Fruit fly (Drosophila melanogaster) whole organism, embryonic: ENCODE measurements around the gene w.

Experiments
- Atf-2 ChIP-seq: fragments of 200-800 bp; sonication (Bioruptor generic); optimal IDR thresholded peaks from 2 replicates; lab custom pipeline; 2016; ENCODE audit warnings: missing biosample characterization, missing genetic modification characterization
- Blimp-1 ChIP-seq: fragments of 200-800 bp; sonication (Bioruptor generic); optimal IDR thresholded peaks from 3 replicates; lab custom pipeline; 2018; ENCODE audit warnings: missing biosample characterization, missing genetic modification characterization, mild to moderate bottlenecking, moderate library complexity, missing genetic modification reagents
- BtbVII ChIP-seq: fragments of 200-800 bp; sonication (Bioruptor generic); optimal IDR thresholded peaks from 3 replicates; lab custom pipeline; 2017; ENCODE audit warnings: missing biosample characterization, mild to moderate bottlenecking, missing genetic modification characterization
- Bteb2 ChIP-seq: fragments of 200-800 bp; sonication (Bioruptor generic); optimal IDR thresholded peaks from 2 replicates; lab custom pipeline; 2016; ENCODE audit warnings: missing biosample characterization, missing genetic modification characterization
- CG10321 ChIP-seq: fragments of 200-800 bp; sonication (Bioruptor generic); IDR thresholded peaks from 2 replicates; pipeline ENCODE4 v1.3.6; 2022; ENCODE audit warnings: missing biosample characterization, missing genetic modification characterization
- CG11247 ChIP-seq: fragments of 200-800 bp; sonication (Bioruptor generic); IDR thresholded peaks from 2 replicates; pipeline ENCODE4 v1.3.6; 2022; ENCODE audit warnings: missing biosample characterization, missing genetic modification characterization
- CG11398 ChIP-seq: fragments of 200-800 bp; sonication (Bioruptor generic); optimal IDR thresholded peaks from 2 replicates; lab custom pipeline; 2016; ENCODE audit warnings: missing biosample characterization, missing genetic modification characterization
- CG11504 ChIP-seq: fragments of 200-800 bp; sonication (Bioruptor generic); optimal IDR thresholded peaks from 3 replicates; lab custom pipeline; 2019; ENCODE audit warnings: missing biosample characterization, mild to moderate bottlenecking, missing genetic modification characterization, moderate library complexity
- CG12391 ChIP-seq: fragments of 200-800 bp; sonication (Bioruptor generic); optimal IDR thresholded peaks from 3 replicates; lab custom pipeline; 2018; ENCODE audit warnings: missing biosample characterization, mild to moderate bottlenecking, missing genetic modification characterization, moderate library complexity
- CG1529 ChIP-seq: fragments of 200-800 bp; sonication (Bioruptor generic); optimal IDR thresholded peaks from 3 replicates; lab custom pipeline; 2018; ENCODE audit warnings: missing biosample characterization, missing genetic modification characterization
- CG15696 ChIP-seq: fragments of 200-800 bp; sonication (Bioruptor generic); optimal IDR thresholded peaks from 2 replicates; lab custom pipeline; 2019; ENCODE audit warnings: missing biosample characterization, mild to moderate bottlenecking, missing genetic modification characterization, moderate library complexity
- CG1602 ChIP-seq: fragments of 200-800 bp; sonication (Bioruptor generic); optimal IDR thresholded peaks from 3 replicates; lab custom pipeline; 2016; ENCODE audit warnings: missing biosample characterization, missing genetic modification characterization
- CG1647 ChIP-seq: fragments of 200-800 bp; sonication (Bioruptor generic); optimal IDR thresholded peaks from 3 replicates; lab custom pipeline; 2016; ENCODE audit warnings: missing biosample characterization, missing genetic modification characterization
- CG17328 ChIP-seq: fragments of 200-800 bp; sonication (Bioruptor generic); IDR thresholded peaks from 2 replicates; pipeline ENCODE4 v1.3.6; 2022; ENCODE audit warnings: missing biosample characterization, missing genetic modification characterization
- CG17912 ChIP-seq: fragments of 200-800 bp; sonication (Bioruptor generic); optimal IDR thresholded peaks from 2 replicates; lab custom pipeline; 2018; ENCODE audit warnings: missing biosample characterization, mild to moderate bottlenecking, missing genetic modification characterization
- CG18764 ChIP-seq: fragments of 200-800 bp; sonication (Bioruptor generic); optimal IDR thresholded peaks from 3 replicates; lab custom pipeline; 2016; ENCODE audit warnings: missing biosample characterization, missing genetic modification characterization
- CG2116 ChIP-seq: fragments of 200-800 bp; sonication (Bioruptor generic); optimal IDR thresholded peaks from 3 replicates; lab custom pipeline; 2018; ENCODE audit warnings: missing biosample characterization, mild to moderate bottlenecking, missing genetic modification characterization
- CG31388 ChIP-seq: fragments of 200-800 bp; sonication (Bioruptor generic); optimal IDR thresholded peaks from 2 replicates; lab custom pipeline; 2016; ENCODE audit warnings: missing biosample characterization, missing genetic modification characterization
- CG3407 ChIP-seq: fragments of 200-800 bp; sonication (Bioruptor generic); optimal IDR thresholded peaks from 2 replicates; lab custom pipeline; 2018; ENCODE audit warnings: missing biosample characterization, mild to moderate bottlenecking, missing genetic modification characterization
- CG42726 ChIP-seq: fragments of 200-800 bp; sonication (Bioruptor generic); IDR thresholded peaks from 2 replicates; pipeline ENCODE4 v1.3.6; 2022; ENCODE audit warnings: missing biosample characterization, missing genetic modification characterization; ENCODE audit not compliant: partially characterized antibody
- CG6272 ChIP-seq: fragments of 200-800 bp; sonication (Bioruptor generic); IDR thresholded peaks from 2 replicates; pipeline ENCODE4 v1.3.6; 2022; ENCODE audit warnings: missing biosample characterization, missing genetic modification characterization
- CG6683 ChIP-seq: fragments of 200-800 bp; sonication (Bioruptor generic); optimal IDR thresholded peaks from 2 replicates; lab custom pipeline; 2017; ENCODE audit warnings: missing biosample characterization, mild to moderate bottlenecking, missing genetic modification characterization, missing genetic modification reagents
- CG7745 ChIP-seq: fragments of 200-800 bp; sonication (Bioruptor generic); optimal IDR thresholded peaks from 2 replicates; lab custom pipeline; 2018; ENCODE audit warnings: missing biosample characterization, mild to moderate bottlenecking, missing genetic modification characterization, moderate library complexity
- CG8765 ChIP-seq: fragments of 200-800 bp; sonication (Bioruptor generic); IDR thresholded peaks from 2 replicates; pipeline ENCODE4 v1.3.6; 2022; ENCODE audit warnings: missing biosample characterization, missing genetic modification characterization
- CG9727 ChIP-seq: fragments of 200-800 bp; sonication (Bioruptor generic); optimal IDR thresholded peaks from 3 replicates; lab custom pipeline; 2017; ENCODE audit warnings: missing biosample characterization, mild to moderate bottlenecking, missing genetic modification characterization
- Dad ChIP-seq: fragments of 200-800 bp; sonication (Bioruptor generic); optimal IDR thresholded peaks from 3 replicates; lab custom pipeline; 2016; ENCODE audit warnings: missing biosample characterization, missing genetic modification characterization
- Dek ChIP-seq: fragments of 200-800 bp; sonication (Bioruptor generic); optimal IDR thresholded peaks from 3 replicates; lab custom pipeline; 2019; ENCODE audit warnings: missing biosample characterization, mild to moderate bottlenecking, missing genetic modification characterization, moderate library complexity
- Dp ChIP-seq: fragments of 200-800 bp; sonication (Bioruptor generic); optimal IDR thresholded peaks from 2 replicates; lab custom pipeline; 2018; ENCODE audit warnings: missing biosample characterization, mild to moderate bottlenecking, missing genetic modification characterization, moderate library complexity
- H2.0 ChIP-seq: fragments of 200-800 bp; sonication (Bioruptor generic); IDR thresholded peaks from 2 replicates; pipeline ENCODE4 v1.3.6; 2022; ENCODE audit warnings: missing biosample characterization, missing genetic modification characterization
- HLH54F ChIP-seq: fragments of 200-800 bp; sonication (Bioruptor generic); optimal IDR thresholded peaks from 3 replicates; lab custom pipeline; 2016; ENCODE audit warnings: missing biosample characterization, missing genetic modification characterization
- Jarid2 ChIP-seq: fragments of 200-800 bp; sonication (Bioruptor generic); optimal IDR thresholded peaks from 3 replicates; lab custom pipeline; 2017; ENCODE audit warnings: mild to moderate bottlenecking, missing biosample characterization, missing genetic modification reagents, missing genetic modification characterization
- Lhr ChIP-seq: fragments of 200-800 bp; sonication (Bioruptor generic); optimal IDR thresholded peaks from 3 replicates; lab custom pipeline; 2017; ENCODE audit warnings: mild to moderate bottlenecking, missing biosample characterization, missing genetic modification reagents, missing genetic modification characterization
- Lpt ChIP-seq: fragments of >200 bp; optimal IDR thresholded peaks from 2 replicates; lab custom pipeline; 2018; ENCODE audit warnings: missing biosample characterization, missing genetic modification characterization
- NC2α ChIP-seq: fragments of 200-800 bp; sonication (Bioruptor generic); optimal IDR thresholded peaks from 2 replicates; lab custom pipeline; 2016; ENCODE audit warnings: missing biosample characterization, missing genetic modification characterization
- Usf ChIP-seq: fragments of 200-800 bp; sonication (Bioruptor generic); optimal IDR thresholded peaks from 2 replicates; lab custom pipeline; 2017; ENCODE audit warnings: missing genotype, missing biosample characterization, missing genetic modification characterization
- YL-1 ChIP-seq: fragments of 200-800 bp; sonication (Bioruptor generic); optimal IDR thresholded peaks from 3 replicates; lab custom pipeline; 2017; ENCODE audit warnings: missing biosample characterization, mild to moderate bottlenecking, missing genetic modification characterization
- bsh ChIP-seq, 2 experiments: fragments of 200-800 bp; sonication (Bioruptor generic); optimal IDR thresholded peaks; 2 replicates each; lab custom pipeline; 2017 to 2018; ENCODE audit warnings: mild to moderate bottlenecking in 2 of 2, missing biosample characterization in 2 of 2, missing genetic modification characterization in 2 of 2, moderate library complexity in 1 of 2
- cg ChIP-seq: fragments of 200-800 bp; sonication (Bioruptor generic); optimal IDR thresholded peaks from 3 replicates; lab custom pipeline; 2019; ENCODE audit warnings: missing biosample characterization, mild to moderate bottlenecking, missing genetic modification characterization, moderate library complexity
- corto ChIP-seq: fragments of 200-800 bp; sonication (Bioruptor generic); optimal IDR thresholded peaks from 2 replicates; lab custom pipeline; 2016; ENCODE audit warnings: missing biosample characterization, mild to moderate bottlenecking, missing genetic modification characterization, moderate library complexity
- danr ChIP-seq: fragments of 200-800 bp; sonication (Bioruptor generic); IDR thresholded peaks from 2 replicates; pipeline ENCODE4 v1.3.6; 2022; ENCODE audit warnings: missing biosample characterization, missing genetic modification characterization
- gcm ChIP-seq: fragments of 200-800 bp; sonication (Bioruptor generic); optimal IDR thresholded peaks from 2 replicates; lab custom pipeline; 2019; ENCODE audit warnings: missing biosample characterization, mild to moderate bottlenecking, missing genetic modification characterization, moderate library complexity
- hb ChIP-seq: fragments of 200-800 bp; sonication (Bioruptor generic); IDR thresholded peaks from 3 replicates; pipeline ENCODE4 v1.3.6; 2022; ENCODE audit warnings: missing biosample characterization, missing genetic modification characterization; ENCODE audit not compliant: partially characterized antibody
- klu ChIP-seq: fragments of 200-800 bp; sonication (Bioruptor generic); IDR thresholded peaks from 2 replicates; pipeline ENCODE4 v1.3.6; 2022; ENCODE audit warnings: missing biosample characterization, missing genetic modification characterization
- org-1 ChIP-seq: fragments of 200-800 bp; sonication (Bioruptor generic); optimal IDR thresholded peaks from 2 replicates; lab custom pipeline; 2017; ENCODE audit warnings: missing biosample characterization, missing genetic modification characterization
- pum ChIP-seq: fragments of 200-800 bp; sonication (Bioruptor generic); optimal IDR thresholded peaks from 2 replicates; lab custom pipeline; 2016; ENCODE audit warnings: missing biosample characterization, missing genetic modification characterization
- tap ChIP-seq: fragments of 200-800 bp; optimal IDR thresholded peaks from 3 replicates; lab custom pipeline; 2019; ENCODE audit warnings: missing biosample characterization, mild to moderate bottlenecking, missing genetic modification characterization, moderate library complexity
- tgo ChIP-seq: fragments of 200-800 bp; sonication (Bioruptor generic); IDR thresholded peaks from 3 replicates; pipeline ENCODE4 v1.3.6; 2022; ENCODE audit warnings: missing biosample characterization, missing genetic modification characterization
- vnd ChIP-seq: fragments of 200-800 bp; sonication (Bioruptor generic); IDR thresholded peaks from 3 replicates; pipeline ENCODE4 v1.3.6; 2022; ENCODE audit warnings: missing biosample characterization, missing genetic modification characterization; ENCODE audit not compliant: partially characterized antibody
- wek ChIP-seq: fragments of 200-800 bp; sonication (Bioruptor generic); optimal IDR thresholded peaks from 3 replicates; lab custom pipeline; 2018; ENCODE audit warnings: missing biosample characterization, mild to moderate bottlenecking, missing genetic modification characterization, moderate library complexity
- wor ChIP-seq: fragments of 200-800 bp; sonication (Bioruptor generic); IDR thresholded peaks from 2 replicates; pipeline ENCODE4 v1.3.6; 2022; ENCODE audit warnings: missing biosample characterization, missing genetic modification characterization
- yki ChIP-seq: fragments of >200 bp; optimal IDR thresholded peaks from 3 replicates; lab custom pipeline; 2018

The w gene

DNA sequence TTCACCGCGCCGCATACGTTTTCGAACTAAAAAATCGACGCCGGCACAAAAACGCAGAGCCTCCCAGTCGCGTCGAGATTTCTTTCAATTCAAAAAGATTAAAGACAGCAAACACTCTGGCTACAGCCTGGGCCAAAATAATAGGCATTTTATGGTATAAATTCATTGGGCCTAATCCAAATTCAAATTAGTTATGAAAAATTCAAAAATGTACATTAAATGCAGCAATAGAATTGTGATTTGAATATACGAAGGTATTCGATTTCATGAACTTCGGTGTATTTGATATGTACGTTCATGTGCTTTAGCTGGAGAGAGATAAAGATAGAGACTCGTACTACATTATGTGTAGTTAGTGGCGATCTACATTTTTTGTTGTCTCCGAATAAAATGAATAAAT lies 52.2 kb downstream of the w start, which contains the start of gene Syx4 (continued):
- peak; percentile 85 for TF ChIP-seq gcm
- no peak for TF ChIP-seq vnd
- peak; percentile 92 for TF ChIP-seq Dek (tag; lab: Kevin White, UChicago)
- TF ChIP-seq CG8765 (GFP tag; lab: Robert Waterston, UW), result peak; percentile 34; the same call in 1 of the 2 replicates
- TF ChIP-seq hb, result no peak
- peak; percentile 81 for TF ChIP-seq CG11398 (GFP tag; lab: Kevin White, UChicago)
- TF ChIP-seq CG11247 (GFP tag; lab: Robert Waterston, UW), result peak; percentile 91
- TF ChIP-seq Lhr (GFP tag; lab: Kevin White, UChicago), result peak; percentile 50
- peak; percentile 56; the same call in 1 of the 2 replicates for TF ChIP-seq klu (GFP tag; lab: Robert Waterston, UW)
- peak; percentile 68 for TF ChIP-seq danr (GFP tag; lab: Robert Waterston, UW)
- TF ChIP-seq CG1529 (GFP tag; lab: Kevin White, UChicago), result peak; percentile 73
- TF ChIP-seq CG2116, result peak; percentile 50
- peak; percentile 80 for TF ChIP-seq pum (GFP tag; lab: Kevin White, UChicago)
- TF ChIP-seq Usf (GFP tag; lab: Kevin White, UChicago), result peak; percentile 71
- peak; percentile 90 for TF ChIP-seq HLH54F (GFP tag; lab: Kevin White, UChicago)
- peak; percentile 76 for TF ChIP-seq CG3407
- no peak for TF ChIP-seq yki (lab: Kevin White, UChicago)
- no peak for TF ChIP-seq CG7745
- peak; percentile 79 for TF ChIP-seq CG1602 (GFP tag; lab: Kevin White, UChicago)
- no peak for TF ChIP-seq Lpt (GFP tag; lab: Kevin White, UChicago)
- peak; percentile 90 for TF ChIP-seq H2.0 (GFP tag; lab: Robert Waterston, UW)
- TF ChIP-seq YL-1 (GFP tag; lab: Kevin White, UChicago), result peak; percentile 12
- peak; percentile 73 for TF ChIP-seq wor
- peak; percentile 73 for TF ChIP-seq wek (GFP tag; lab: Kevin White, UChicago)
- peak; percentile 69 to 88 for TF ChIP-seq bsh (GFP tag; optimal IDR thresholded peaks at IDR 0.05; lab: Kevin White, UChicago)
- no peak for TF ChIP-seq CG17912 (GFP tag; lab: Kevin White, UChicago)
- TF ChIP-seq CG10321, result peak; percentile 79
- TF ChIP-seq NC2α, result peak; percentile 50
- peak; percentile 76 for TF ChIP-seq Atf-2 (GFP tag; lab: Kevin White, UChicago)
- TF ChIP-seq CG6683 (GFP tag; lab: Kevin White, UChicago), result peak; percentile 82
- peak; percentile 65 for TF ChIP-seq CG31388 (GFP tag; lab: Kevin White, UChicago)
- TF ChIP-seq CG9727 (GFP tag; lab: Kevin White, UChicago), result peak; percentile 86
- TF ChIP-seq Jarid2 (GFP tag; lab: Kevin White, UChicago), result peak; percentile 67
- peak; percentile 92 for TF ChIP-seq org-1 (GFP tag; lab: Kevin White, UChicago)
- no peak for TF ChIP-seq CG42726
- peak; percentile 82 for TF ChIP-seq corto (GFP tag; lab: Kevin White, UChicago)
- peak; percentile 92 for TF ChIP-seq BtbVII (GFP tag; lab: Kevin White, UChicago)
- peak; percentile 87 for TF ChIP-seq tgo
- peak; percentile 87 for TF ChIP-seq CG1647
- TF ChIP-seq Dp (GFP tag; lab: Kevin White, UChicago), result no peak
- TF ChIP-seq CG11504 (tag; lab: Kevin White, UChicago), result peak; percentile 92
- TF ChIP-seq Dad (GFP tag; lab: Kevin White, UChicago), result peak; percentile 79
- TF ChIP-seq CG6272, result peak; percentile 76
- peak; percentile 93 for TF ChIP-seq CG12391
- peak; percentile 84 for TF ChIP-seq Blimp-1
- peak; percentile 44 for TF ChIP-seq CG15696 (tag; lab: Kevin White, UChicago)
- TF ChIP-seq cg, result no peak
- peak; percentile 87 for TF ChIP-seq Bteb2
- TF ChIP-seq tap (tag; lab: Kevin White, UChicago), result peak; percentile 93
- TF ChIP-seq CG18764 (GFP tag; lab: Kevin White, UChicago), result peak; percentile 70
- peak; percentile 91 for TF ChIP-seq CG17328 (GFP tag; lab: Robert Waterston, UW)
